Worm (Caenorhabditis elegans) whole organism, mixed stage, embryonic: ENCODE measurements around the gene R10E9.4.

Experiments used
- M03D4.4 ChIP-seq: sonication (generic microtip); optimal IDR thresholded peaks from 2 replicates; lab custom pipeline; 2017; ENCODE audit warnings: mild to moderate bottlenecking, missing genetic modification characterization, missing compliant biosample characterization
- bed-3 ChIP-seq: fragments of 200-800 bp; sonication (Bioruptor generic); optimal IDR thresholded peaks from 3 replicates; lab custom pipeline; 2018; ENCODE audit warnings: mild to moderate bottlenecking, missing genetic modification characterization, moderate library complexity, missing compliant biosample characterization
- blmp-1 ChIP-seq: fragments of 150-350 bp; optimal IDR thresholded peaks from 2 replicates; lab custom pipeline; 2014; ENCODE audit warnings: missing biosample characterization, missing genetic modification characterization
- ceh-39 ChIP-seq: fragments of 150-350 bp; optimal IDR thresholded peaks from 2 replicates; lab custom pipeline; 2014; ENCODE audit warnings: missing biosample characterization, missing genetic modification characterization
- ceh-43 ChIP-seq: fragments of 200-800 bp; sonication (Bioruptor generic); optimal IDR thresholded peaks from 2 replicates; lab custom pipeline; 2018; ENCODE audit warnings: mild to moderate bottlenecking, missing genetic modification characterization, moderate library complexity, missing compliant biosample characterization
- ceh-83 ChIP-seq: fragments of 200-800 bp; sonication (Bioruptor generic); optimal IDR thresholded peaks from 2 replicates; lab custom pipeline; 2018; ENCODE audit warnings: mild to moderate bottlenecking, missing genetic modification characterization, missing compliant biosample characterization
- ces-1 ChIP-seq: fragments of 150-350 bp; optimal IDR thresholded peaks from 2 replicates; lab custom pipeline; 2014; ENCODE audit warnings: missing biosample characterization, missing genetic modification reagents, missing genetic modification characterization
- cnd-1 ChIP-seq: fragments of 200-800 bp; sonication (Bioruptor generic); optimal IDR thresholded peaks from 2 replicates; lab custom pipeline; 2018; ENCODE audit warnings: mild to moderate bottlenecking, missing genetic modification characterization, missing compliant biosample characterization
- drap-1 ChIP-seq: fragments of 200-800 bp; sonication (Bioruptor generic); optimal IDR thresholded peaks from 3 replicates; lab custom pipeline; 2018; ENCODE audit warnings: mild to moderate bottlenecking, missing genetic modification characterization, missing compliant biosample characterization
- elt-3 ChIP-seq: fragments of 150-350 bp; optimal IDR thresholded peaks from 2 replicates; lab custom pipeline; 2014; ENCODE audit warnings: missing biosample characterization, missing genetic modification characterization
- flh-1 ChIP-seq: fragments of 200-800 bp; sonication (Bioruptor generic); optimal IDR thresholded peaks from 2 replicates; lab custom pipeline; 2018; ENCODE audit warnings: mild to moderate bottlenecking, missing genetic modification characterization, moderate library complexity, missing compliant biosample characterization
- ham-2 ChIP-seq: fragments of 200-800 bp; sonication (Bioruptor generic); optimal IDR thresholded peaks from 2 replicates; lab custom pipeline; 2018; ENCODE audit warnings: mild to moderate bottlenecking, missing genetic modification characterization, missing compliant biosample characterization
- hlh-1 ChIP-seq: fragments of 150-350 bp; optimal IDR thresholded peaks from 2 replicates; lab custom pipeline; 2014; ENCODE audit warnings: missing biosample characterization, missing genetic modification reagents, missing genetic modification characterization
- lin-13 ChIP-seq: fragments of 150-350 bp; optimal IDR thresholded peaks from 2 replicates; lab custom pipeline; 2014; ENCODE audit warnings: missing biosample characterization, missing genetic modification characterization
- lin-32 ChIP-seq: fragments of 200-800 bp; sonication (Bioruptor generic); optimal IDR thresholded peaks from 2 replicates; lab custom pipeline; 2018; ENCODE audit warnings: mild to moderate bottlenecking, missing genetic modification characterization, missing compliant biosample characterization
- mab-5 ChIP-seq: fragments of 150-350 bp; optimal IDR thresholded peaks from 2 replicates; lab custom pipeline; 2014; ENCODE audit warnings: missing biosample characterization, missing genetic modification characterization
- mls-2 ChIP-seq: sonication (generic microtip); optimal IDR thresholded peaks from 2 replicates; lab custom pipeline; 2016; ENCODE audit warnings: mild to moderate bottlenecking, missing genetic modification characterization, moderate library complexity, missing compliant biosample characterization
- nhr-12 ChIP-seq: fragments of 150-350 bp; optimal IDR thresholded peaks from 2 replicates; lab custom pipeline; 2014; ENCODE audit warnings: missing biosample characterization, missing genetic modification characterization
- nhr-2 ChIP-seq: fragments of 150-350 bp; optimal IDR thresholded peaks from 2 replicates; lab custom pipeline; 2014; ENCODE audit warnings: missing biosample characterization, missing genetic modification characterization
- nhr-237 ChIP-seq: fragments of 150-350 bp; optimal IDR thresholded peaks from 2 replicates; lab custom pipeline; 2014; ENCODE audit warnings: missing biosample characterization, missing genetic modification characterization
- nhr-76 ChIP-seq: sonication (generic microtip); optimal IDR thresholded peaks from 2 replicates; lab custom pipeline; 2017; ENCODE audit warnings: missing biosample characterization, missing genetic modification characterization
- pha-4 ChIP-seq: fragments of 150-350 bp; optimal IDR thresholded peaks from 2 replicates; lab custom pipeline; 2018; ENCODE audit warnings: missing biosample characterization, missing genetic modification reagents, missing genetic modification characterization
- sem-2 ChIP-seq: fragments of 200-800 bp; sonication (Bioruptor generic); optimal IDR thresholded peaks from 2 replicates; lab custom pipeline; 2018; ENCODE audit warnings: mild to moderate bottlenecking, missing genetic modification characterization, missing compliant biosample characterization
- snpc-4 ChIP-seq: fragments of 150-350 bp; optimal IDR thresholded peaks from 2 replicates; lab custom pipeline; 2014; ENCODE audit warnings: missing biosample characterization, missing genetic modification characterization
- sptf-1 ChIP-seq: sonication (generic microtip); optimal IDR thresholded peaks from 2 replicates; lab custom pipeline; 2017; ENCODE audit warnings: mild to moderate bottlenecking, missing genetic modification characterization, moderate library complexity, missing compliant biosample characterization
- tbx-8 ChIP-seq: fragments of 200-800 bp; sonication (Bioruptor generic); optimal IDR thresholded peaks from 2 replicates; lab custom pipeline; 2018; ENCODE audit warnings: mild to moderate bottlenecking, missing genetic modification characterization, moderate library complexity, missing compliant biosample characterization
- unc-120 ChIP-seq: sonication (generic microtip); optimal IDR thresholded peaks from 2 replicates; lab custom pipeline; 2017; ENCODE audit warnings: missing genetic modification characterization, missing compliant biosample characterization; ENCODE audit not compliant: poor library complexity, severe bottlenecking
- unc-62 ChIP-seq: fragments of 150-350 bp; optimal IDR thresholded peaks from 2 replicates; lab custom pipeline; 2014; ENCODE audit warnings: missing biosample characterization, missing genetic modification reagents, missing genetic modification characterization
- ztf-11 ChIP-seq: fragments of 150-350 bp; optimal IDR thresholded peaks from 2 replicates; lab custom pipeline; 2014; ENCODE audit warnings: missing biosample characterization, missing genetic modification characterization

R10E9.4 gene

ce11 chrIII:4018591-4019580 is 46.3 kb upstream of the R10E9.4 start:
- no peak for TF ChIP-seq M03D4.4 (tag; lab: Kevin White, UChicago)
- TF ChIP-seq ham-2 (GFP tag; lab: Kevin White, UChicago) = peak; percentile 12

ce11 chrIII:4018095-4018498 is 45.5 kb upstream of the R10E9.4 start:
- TF ChIP-seq nhr-12 (no peak), lin-13 (tag; lab: Kevin White, UChicago) (peak; percentile 1), sem-2 (GFP tag; lab: Kevin White, UChicago) (no peak), tbx-8 (GFP tag; lab: Kevin White, UChicago) (no peak), elt-3 (tag; lab: Kevin White, UChicago) (no peak), ceh-39 (tag; lab: Kevin White, UChicago) (no peak), unc-62 (GFP tag; lab: Kevin White, UChicago) (peak; percentile 55), nhr-2 (tag; lab: Kevin White, UChicago) (no peak), nhr-76 (tag; lab: Kevin White, UChicago) (no peak), sptf-1 (tag; lab: Kevin White, UChicago) (peak; percentile 34), ces-1 (GFP tag; lab: Kevin White, UChicago) (peak; percentile 80), mab-5 (tag; lab: Kevin White, UChicago) (no peak), ceh-43 (GFP tag; lab: Kevin White, UChicago) (no peak), unc-120 (tag; lab: Kevin White, UChicago) (no peak)

ce11 chrIII:4017527-4017926 is 44.9 kb upstream of the R10E9.4 start, which contains the start of gene tbb-2:
TSS of gene tbb-2 (minus strand) at chrIII:4017627.
- TF ChIP-seq snpc-4 (tag; lab: Kevin White, UChicago) = no peak
- TF ChIP-seq pha-4 (tag; lab: Kevin White, UChicago) = no peak
- TF ChIP-seq ztf-11 (tag; lab: Kevin White, UChicago) = no peak
- no peak for TF ChIP-seq lin-13 (tag; lab: Kevin White, UChicago)
- no peak for TF ChIP-seq mab-5 (tag; lab: Kevin White, UChicago)
- TF ChIP-seq sptf-1 (tag; lab: Kevin White, UChicago) = no peak
- no peak for TF ChIP-seq cnd-1 (tag; lab: Kevin White, UChicago)
- no peak for TF ChIP-seq mls-2 (tag; lab: Kevin White, UChicago)
- TF ChIP-seq blmp-1 (tag; lab: Kevin White, UChicago) = no peak
- no peak for TF ChIP-seq nhr-2 (tag; lab: Kevin White, UChicago)
- TF ChIP-seq nhr-12 = no peak

- TF ChIP-seq bed-3 (GFP tag; lab: Kevin White, UChicago) (no peak), lin-13 (tag; lab: Kevin White, UChicago) (no peak), ham-2 (GFP tag; lab: Kevin White, UChicago) (no peak), nhr-76 (tag; lab: Kevin White, UChicago) (no peak), ztf-11 (tag; lab: Kevin White, UChicago) (no peak)
Measured at ce11 chrIII:4015382-4015986, 42.9 kb upstream of the R10E9.4 start.

- TF ChIP-seq mab-5 (tag; lab: Kevin White, UChicago) (no peak), ces-1 (GFP tag; lab: Kevin White, UChicago) (no peak), ceh-39 (tag; lab: Kevin White, UChicago) (no peak), nhr-76 (tag; lab: Kevin White, UChicago) (no peak), cnd-1 (tag; lab: Kevin White, UChicago) (no peak), elt-3 (tag; lab: Kevin White, UChicago) (no peak), M03D4.4 (tag; lab: Kevin White, UChicago) (no peak)
Measured at ce11 chrIII:4013061-4013460, 40.5 kb upstream of the R10E9.4 start.

- TF ChIP-seq nhr-237 (no peak), snpc-4 (tag; lab: Kevin White, UChicago) (no peak), unc-120 (tag; lab: Kevin White, UChicago) (no peak), unc-62 (GFP tag; lab: Kevin White, UChicago) (no peak), lin-13 (tag; lab: Kevin White, UChicago) (no peak), ceh-43 (GFP tag; lab: Kevin White, UChicago) (no peak), drap-1 (GFP tag; lab: Kevin White, UChicago) (no peak), flh-1 (GFP tag; lab: Kevin White, UChicago) (no peak), blmp-1 (tag; lab: Kevin White, UChicago) (no peak), hlh-1 (no peak), ceh-83 (no peak), sptf-1 (tag; lab: Kevin White, UChicago) (no peak), ham-2 (GFP tag; lab: Kevin White, UChicago) (no peak), cnd-1 (tag; lab: Kevin White, UChicago) (no peak), ceh-39 (tag; lab: Kevin White, UChicago) (no peak), lin-32 (GFP tag; lab: Kevin White, UChicago) (no peak), mls-2 (tag; lab: Kevin White, UChicago) (no peak)
Measured at ce11 chrIII:4012036-4012435, 39.4 kb upstream of the R10E9.4 start, which contains the start of gene C36E8.4. TSS of gene C36E8.4 (plus strand) at chrIII:4012336.
